Worm (Caenorhabditis elegans) whole organism, young adult: ENCODE measurements around the gene srlf-14.

ENCODE experiments used
- B0261.1 ChIP-seq: sonication (generic microtip); optimal IDR thresholded peaks from 2 replicates; lab custom pipeline; 2016; ENCODE audit warnings: mild to moderate bottlenecking, missing genetic modification characterization, moderate library complexity, missing compliant biosample characterization
- C06A6.2 ChIP-seq: fragments of 200-800 bp; sonication (Bioruptor generic); conservative IDR thresholded peaks from 2 replicates; pipeline ENCODE4 v1.3.6; 2022; ENCODE audit warnings: missing genetic modification characterization, missing compliant biosample characterization
- C17E4.6 ChIP-seq: fragments of 200-800 bp; sonication (Bioruptor generic); IDR thresholded peaks from 2 replicates; pipeline ENCODE4 v1.3.6; 2022; ENCODE audit warnings: missing genetic modification reagents, missing genetic modification characterization, missing compliant biosample characterization
- F22D6.2 ChIP-seq: sonication (generic microtip); optimal IDR thresholded peaks from 2 replicates; lab custom pipeline; 2016; ENCODE audit warnings: mild to moderate bottlenecking, missing genetic modification characterization, missing compliant biosample characterization
- Y53F4B.3 ChIP-seq: fragments of 200-800 bp; sonication (Bioruptor generic); IDR thresholded peaks from 2 replicates; pipeline ENCODE4 v1.3.6; 2022; ENCODE audit warnings: missing genetic modification reagents, missing genetic modification characterization, missing compliant biosample characterization
- Y95B8A.8 ChIP-seq: fragments of 200-800 bp; sonication (Bioruptor generic); IDR thresholded peaks from 2 replicates; pipeline ENCODE4 v1.3.6; 2022; ENCODE audit warnings: missing genetic modification reagents, missing genetic modification characterization, missing compliant biosample characterization
- ZK185.1 ChIP-seq: sonication (generic microtip); optimal IDR thresholded peaks from 2 replicates; lab custom pipeline; 2016; ENCODE audit warnings: mild to moderate bottlenecking, missing genetic modification characterization, missing compliant biosample characterization; ENCODE audit not compliant: poor library complexity, severe bottlenecking
- akir-1 ChIP-seq: fragments of 200-800 bp; sonication (Bioruptor generic); optimal IDR thresholded peaks from 2 replicates; lab custom pipeline; 2018; ENCODE audit warnings: mild to moderate bottlenecking, missing genetic modification characterization, moderate library complexity, missing compliant biosample characterization
- athp-1 ChIP-seq: sonication (generic microtip); optimal IDR thresholded peaks from 2 replicates; lab custom pipeline; 2017; ENCODE audit warnings: mild to moderate bottlenecking, missing genetic modification characterization, missing compliant biosample characterization
- attf-3 ChIP-seq: fragments of 200-800 bp; sonication (Bioruptor generic); conservative IDR thresholded peaks from 2 replicates; pipeline ENCODE4 v1.3.6; 2022; ENCODE audit warnings: missing genetic modification reagents, missing genetic modification characterization, missing compliant biosample characterization
- attf-5 ChIP-seq: fragments of 200-800 bp; sonication (Bioruptor generic); optimal IDR thresholded peaks from 2 replicates; lab custom pipeline; 2018; ENCODE audit warnings: mild to moderate bottlenecking, missing genetic modification characterization, missing compliant biosample characterization
- attf-6 ChIP-seq: fragments of 200-800 bp; sonication (Bioruptor generic); IDR thresholded peaks from 2 replicates; pipeline ENCODE4 v1.3.6; 2022; ENCODE audit warnings: missing genetic modification reagents, missing genetic modification characterization, missing compliant biosample characterization
- ceh-79 ChIP-seq: sonication (generic microtip); optimal IDR thresholded peaks from 2 replicates; lab custom pipeline; 2017; ENCODE audit warnings: mild to moderate bottlenecking, missing genetic modification characterization, missing compliant biosample characterization
- die-1 ChIP-seq: sonication (generic microtip); optimal IDR thresholded peaks from 2 replicates; lab custom pipeline; 2016; ENCODE audit warnings: missing genotype, mild to moderate bottlenecking, missing genetic modification characterization, missing compliant biosample characterization
- dox-1 ChIP-seq: fragments of 200-800 bp; sonication (Bioruptor generic); IDR thresholded peaks from 2 replicates; pipeline ENCODE4 v1.3.6; 2022; ENCODE audit warnings: missing genetic modification reagents, missing genetic modification characterization, missing compliant biosample characterization
- dpl-1 ChIP-seq: fragments of 150-350 bp; optimal IDR thresholded peaks from 2 replicates; lab custom pipeline; 2014; ENCODE audit warnings: missing biosample characterization, missing genetic modification reagents, missing genetic modification characterization
- efl-1 ChIP-seq: fragments of 150-350 bp; optimal IDR thresholded peaks from 2 replicates; lab custom pipeline; 2014; ENCODE audit warnings: missing biosample characterization, missing genetic modification reagents, missing genetic modification characterization
- ekl-4 ChIP-seq: fragments of 200-800 bp; sonication (Bioruptor generic); IDR thresholded peaks from 2 replicates; pipeline ENCODE4 v1.3.6; 2022; ENCODE audit warnings: missing genetic modification reagents, missing genetic modification characterization, missing compliant biosample characterization
- gei-17 ChIP-seq: fragments of 200-800 bp; sonication (Bioruptor generic); optimal IDR thresholded peaks from 2 replicates; lab custom pipeline; 2018; ENCODE audit warnings: mild to moderate bottlenecking, missing genetic modification characterization, missing compliant biosample characterization
- hmg-1.2 ChIP-seq: fragments of 200-800 bp; sonication (Bioruptor generic); IDR thresholded peaks from 2 replicates; pipeline ENCODE4 v1.3.6; 2022; ENCODE audit warnings: missing genetic modification reagents, missing genetic modification characterization, missing compliant biosample characterization
- hrde-1 ChIP-seq: sonication (generic microtip); optimal IDR thresholded peaks from 2 replicates; lab custom pipeline; 2016; ENCODE audit warnings: missing genetic modification characterization, mild to moderate bottlenecking, missing compliant biosample characterization, moderate library complexity, missing genotype, missing genetic modification reagents, borderline replicate concordance
- hsf-1 ChIP-seq: fragments of 200-800 bp; sonication (Bioruptor generic); IDR thresholded peaks from 2 replicates; pipeline ENCODE4 v1.3.6; 2022; ENCODE audit warnings: missing genetic modification reagents, missing genetic modification characterization, missing compliant biosample characterization
- let-607 ChIP-seq, 2 experiments: fragments of 200-800 bp in 1 of 2; sonication (Bioruptor generic) in 1 of 2; sonication (generic microtip) in 1 of 2; optimal IDR thresholded peaks; 2 replicates each; lab custom pipeline; 2016 to 2018; ENCODE audit warnings: mild to moderate bottlenecking in 2 of 2, missing compliant biosample characterization in 2 of 2, missing genetic modification characterization in 2 of 2, moderate library complexity in 2 of 2, missing genotype in 1 of 2
- lsl-1 ChIP-seq: fragments of 200-800 bp; sonication (Bioruptor generic); optimal IDR thresholded peaks from 2 replicates; lab custom pipeline; 2018; ENCODE audit warnings: mild to moderate bottlenecking, missing genetic modification characterization, moderate library complexity, missing compliant biosample characterization
- madf-8 ChIP-seq: fragments of 200-800 bp; sonication (Bioruptor generic); conservative IDR thresholded peaks from 2 replicates; pipeline ENCODE4 v1.3.6; 2022; ENCODE audit warnings: missing genetic modification reagents, missing genetic modification characterization, missing compliant biosample characterization
- nfya-2 ChIP-seq: fragments of 200-800 bp; sonication (Bioruptor generic); IDR thresholded peaks from 2 replicates; pipeline ENCODE4 v1.3.6; 2022; ENCODE audit warnings: missing genetic modification reagents, missing genetic modification characterization, missing compliant biosample characterization
- nfyb-1 ChIP-seq: fragments of 200-800 bp; sonication (Bioruptor generic); IDR thresholded peaks from 2 replicates; pipeline ENCODE4 v1.3.6; 2022; ENCODE audit warnings: missing genetic modification reagents, missing genetic modification characterization, missing compliant biosample characterization
- nhr-90 ChIP-seq: sonication (generic microtip); optimal IDR thresholded peaks from 2 replicates; lab custom pipeline; 2016; ENCODE audit warnings: missing genotype, mild to moderate bottlenecking, missing genetic modification characterization, missing compliant biosample characterization
- pha-4 ChIP-seq: fragments of 150-350 bp; sonication (generic microtip); optimal IDR thresholded peaks from 2 replicates; lab custom pipeline; 2014; ENCODE audit warnings: missing biosample characterization, missing genetic modification reagents, missing genetic modification characterization
- rcor-1 ChIP-seq: fragments of 200-800 bp; sonication (Bioruptor generic); IDR thresholded peaks from 2 replicates; pipeline ENCODE4 v1.3.6; 2022; ENCODE audit warnings: missing genetic modification reagents, missing genetic modification characterization, missing compliant biosample characterization
- rec-8 ChIP-seq, 2 experiments: sonication (generic microtip); optimal IDR thresholded peaks; 2 replicates each; lab custom pipeline; 2016; ENCODE audit warnings: mild to moderate bottlenecking in 2 of 2, missing genetic modification characterization in 2 of 2, missing genetic modification reagents in 2 of 2, missing genotype in 2 of 2, missing biosample characterization in 1 of 2, missing compliant biosample characterization in 1 of 2, moderate library complexity in 1 of 2
- unc-130 ChIP-seq: sonication (generic microtip); optimal IDR thresholded peaks from 2 replicates; lab custom pipeline; 2016; ENCODE audit warnings: missing genetic modification reagents, missing genetic modification characterization, missing compliant biosample characterization
- unc-62 ChIP-seq: fragments of 150-350 bp; optimal IDR thresholded peaks from 2 replicates; lab custom pipeline; 2014; ENCODE audit warnings: missing biosample characterization, missing genetic modification reagents, missing genetic modification characterization
- zim-3 ChIP-seq: sonication (generic microtip); optimal IDR thresholded peaks from 2 replicates; lab custom pipeline; 2017; ENCODE audit warnings: mild to moderate bottlenecking, missing genetic modification characterization, moderate library complexity, missing compliant biosample characterization
- ztf-18 ChIP-seq: sonication (generic microtip); optimal IDR thresholded peaks from 2 replicates; lab custom pipeline; 2016; ENCODE audit warnings: missing genotype, mild to moderate bottlenecking, missing genetic modification characterization, missing compliant biosample characterization
- ztf-3 ChIP-seq: fragments of 200-800 bp; sonication (Bioruptor generic); optimal IDR thresholded peaks from 2 replicates; lab custom pipeline; 2018; ENCODE audit warnings: mild to moderate bottlenecking, missing genetic modification characterization, missing compliant biosample characterization
- ztf-6 ChIP-seq: fragments of 200-800 bp; sonication (Bioruptor generic); IDR thresholded peaks from 2 replicates; pipeline ENCODE4 v1.3.6; 2022; ENCODE audit warnings: missing genetic modification reagents, missing genetic modification characterization, missing compliant biosample characterization

srlf-14 gene

ce11 chrIV:10889820-10890462 lies 4.2 kb downstream of the srlf-14 start, which contains the start of gene F13E9.15:
TSS of gene F13E9.15 (minus strand) at chrIV:10889870.
- TF ChIP-seq attf-6 (GFP tag; lab: Robert Waterston, UW) (no peak), C06A6.2 (GFP tag; lab: Robert Waterston, UW) (no peak), ztf-18 (tag; lab: Kevin White, UChicago) (no peak)
- TF ChIP-seq, all 124 proteins: peak for 0

- TF ChIP-seq athp-1 (tag; lab: Kevin White, UChicago) (no peak), nfyb-1 (GFP tag; lab: Robert Waterston, UW) (no peak), F22D6.2 (tag; lab: Kevin White, UChicago) (no peak), ztf-6 (no peak), madf-8 (no peak), nhr-90 (tag; lab: Kevin White, UChicago) (no peak), dpl-1 (GFP tag; lab: Kevin White, UChicago) (no peak), C17E4.6 (no peak), hrde-1 (no peak), akir-1 (GFP tag; lab: Kevin White, UChicago) (no peak), ceh-79 (tag; lab: Kevin White, UChicago) (no peak), let-607 (tag; optimal IDR thresholded peaks at IDR 0.05; lab: Kevin White, UChicago) (no peak), pha-4 (tag; lab: Kevin White, UChicago) (no peak), ztf-3 (GFP tag; lab: Kevin White, UChicago) (no peak), hsf-1 (GFP tag; lab: Robert Waterston, UW) (no peak), Y53F4B.3 (no peak), attf-5 (GFP tag; lab: Kevin White, UChicago) (no peak), unc-130 (no peak), attf-3 (no peak)
Observed at ce11 chrIV:10887285-10887684, 6.9 kb downstream of the srlf-14 start, which contains the start of gene F13E9.16. TSS of gene F13E9.16 (minus strand) at chrIV:10887385.

DNA sequence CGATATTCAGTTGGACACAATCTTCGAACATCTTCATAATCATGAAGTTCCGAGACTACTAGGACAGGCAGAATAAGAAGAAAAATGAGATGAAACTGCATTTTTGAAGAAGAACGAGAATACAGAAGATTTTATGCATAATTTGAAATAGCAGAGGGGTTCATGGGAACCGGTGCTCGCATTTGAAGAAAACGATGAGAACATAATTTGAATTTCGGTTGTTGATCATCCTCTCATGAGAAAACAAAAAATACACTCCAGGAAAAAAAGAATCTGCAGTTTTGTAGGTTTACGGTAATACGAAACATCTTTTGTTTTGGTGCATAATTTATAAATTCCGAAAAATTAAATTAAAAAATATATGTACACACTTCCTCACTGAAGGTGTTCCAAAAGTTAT lies 8.2 kb downstream of the srlf-14 start, which contains the start of gene srlf-11:
srlf-11 (minus strand) TSS at position 101 of the 400 bp plus-strand sequence.
- no peak for TF ChIP-seq B0261.1
- no peak for TF ChIP-seq gei-17 (GFP tag; lab: Kevin White, UChicago)
- no peak for TF ChIP-seq rec-8 (tag; optimal IDR thresholded peaks at IDR 0.05; lab: Kevin White, UChicago)
- no peak for TF ChIP-seq hrde-1

DNA sequence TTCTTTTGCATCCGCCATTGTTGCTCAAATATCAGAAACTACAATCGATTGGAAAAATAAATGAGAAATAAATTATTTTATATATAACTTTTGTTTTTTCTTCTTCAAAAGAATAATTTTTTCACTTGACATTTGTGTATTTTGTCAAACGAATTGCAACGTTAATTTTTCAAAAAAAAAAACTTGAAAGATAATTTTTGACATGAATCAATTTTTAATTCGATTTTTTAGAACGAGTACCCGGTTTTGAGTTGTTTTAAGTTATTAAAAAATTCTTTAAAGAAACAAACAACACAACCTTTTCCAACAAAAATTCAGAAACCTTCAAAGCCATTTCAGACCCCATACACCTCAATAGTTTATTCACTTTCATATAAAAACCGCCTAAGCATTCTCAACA lies 9.9 kb downstream of the srlf-14 start, which contains the start of gene F13E9.5:
F13E9.5 (minus strand) TSS at position 101 of the 400 bp plus-strand sequence.
- TF ChIP-seq dox-1 (GFP tag; lab: Robert Waterston, UW) (no peak), Y95B8A.8 (GFP tag; lab: Robert Waterston, UW) (no peak), efl-1 (GFP tag; lab: Kevin White, UChicago) (no peak), nhr-90 (tag; lab: Kevin White, UChicago) (no peak), unc-62 (GFP tag; lab: Kevin White, UChicago) (no peak), die-1 (tag; lab: Kevin White, UChicago) (no peak)

- TF ChIP-seq athp-1 (tag; lab: Kevin White, UChicago) (no peak), lsl-1 (GFP tag; lab: Kevin White, UChicago) (no peak), C06A6.2 (GFP tag; lab: Robert Waterston, UW) (no peak), nhr-90 (tag; lab: Kevin White, UChicago) (no peak), nfya-2 (GFP tag; lab: Robert Waterston, UW) (no peak), hmg-1.2 (GFP tag; lab: Robert Waterston, UW) (no peak), ztf-3 (GFP tag; lab: Kevin White, UChicago) (no peak), ZK185.1 (no peak), ekl-4 (GFP tag; lab: Robert Waterston, UW) (no peak), zim-3 (tag; lab: Kevin White, UChicago) (no peak), pha-4 (tag; lab: Kevin White, UChicago) (no peak), rcor-1 (GFP tag; lab: Robert Waterston, UW) (no peak)
- TF ChIP-seq, all 124 proteins: peak for 0
Observed at ce11 chrIV:10881230-10881629, 12.9 kb downstream of the srlf-14 start, which contains the start of gene F13E9.13. TSS of gene F13E9.13 (plus strand) at chrIV:10881546.
